Worm (Caenorhabditis elegans) whole organism, late embryonic: ENCODE data around the gene F54E2.9.

Source experiments
- F13H6.1 ChIP-seq: sonication (generic microtip); optimal IDR thresholded peaks from 2 replicates; lab custom pipeline; 2016; ENCODE audit warnings: missing genetic modification characterization, missing compliant biosample characterization
- T23F11.4 ChIP-seq: fragments of 200-800 bp; sonication (Bioruptor generic); optimal IDR thresholded peaks from 2 replicates; lab custom pipeline; 2018; ENCODE audit warnings: mild to moderate bottlenecking, missing genetic modification characterization, missing compliant biosample characterization
- Y22D7AL.16 ChIP-seq: sonication (generic microtip); optimal IDR thresholded peaks from 2 replicates; lab custom pipeline; 2016; ENCODE audit warnings: missing genetic modification characterization, missing compliant biosample characterization
- ahr-1 ChIP-seq: sonication (generic microtip); optimal IDR thresholded peaks from 2 replicates; lab custom pipeline; 2016; ENCODE audit warnings: missing genetic modification characterization, missing compliant biosample characterization
- ceh-14 ChIP-seq: sonication (generic microtip); optimal IDR thresholded peaks from 2 replicates; lab custom pipeline; 2016; ENCODE audit warnings: missing genotype, missing genetic modification characterization, missing compliant biosample characterization
- ceh-19 ChIP-seq: fragments of 200-800 bp; sonication (Bioruptor generic); optimal IDR thresholded peaks from 2 replicates; lab custom pipeline; 2018; ENCODE audit warnings: mild to moderate bottlenecking, missing genetic modification characterization, missing compliant biosample characterization
- ceh-2 ChIP-seq: sonication (generic microtip); optimal IDR thresholded peaks from 2 replicates; lab custom pipeline; 2016; ENCODE audit warnings: missing genotype, missing genetic modification characterization, missing compliant biosample characterization
- ceh-24 ChIP-seq: sonication (generic microtip); optimal IDR thresholded peaks from 2 replicates; lab custom pipeline; 2016; ENCODE audit warnings: mild to moderate bottlenecking, missing genetic modification characterization, missing compliant biosample characterization
- ceh-30 ChIP-seq: fragments of 150-350 bp; optimal IDR thresholded peaks from 2 replicates; lab custom pipeline; 2014; ENCODE audit warnings: missing biosample characterization, missing genetic modification characterization
- ceh-31 ChIP-seq: sonication (generic microtip); optimal IDR thresholded peaks from 2 replicates; lab custom pipeline; 2016; ENCODE audit warnings: missing genetic modification characterization, missing compliant biosample characterization
- ceh-34 ChIP-seq: sonication (generic microtip); optimal IDR thresholded peaks from 2 replicates; lab custom pipeline; 2016; ENCODE audit warnings: mild to moderate bottlenecking, missing genetic modification characterization, missing compliant biosample characterization
- ceh-45 ChIP-seq: fragments of 200-800 bp; sonication (Bioruptor generic); IDR thresholded peaks from 2 replicates; pipeline ENCODE4 v1.3.6; 2022; ENCODE audit warnings: missing genetic modification reagents, missing genetic modification characterization, missing compliant biosample characterization
- ceh-6 ChIP-seq: fragments of 200-800 bp; sonication (Bioruptor generic); optimal IDR thresholded peaks from 2 replicates; lab custom pipeline; 2018; ENCODE audit warnings: mild to moderate bottlenecking, missing genetic modification characterization, missing compliant biosample characterization
- ceh-9 ChIP-seq: sonication (generic microtip); optimal IDR thresholded peaks from 2 replicates; lab custom pipeline; 2016; ENCODE audit warnings: mild to moderate bottlenecking, missing genetic modification characterization, inconsistent platforms, missing compliant biosample characterization
- che-1 ChIP-seq: sonication (generic microtip); optimal IDR thresholded peaks from 2 replicates; lab custom pipeline; 2016; ENCODE audit warnings: mild to moderate bottlenecking, missing genetic modification characterization, missing compliant biosample characterization
- dmd-4 ChIP-seq: sonication (generic microtip); optimal IDR thresholded peaks from 2 replicates; lab custom pipeline; 2016; ENCODE audit warnings: borderline replicate concordance, missing genetic modification characterization, missing compliant biosample characterization
- ets-4 ChIP-seq: sonication (generic microtip); optimal IDR thresholded peaks from 2 replicates; lab custom pipeline; 2016; ENCODE audit warnings: missing genetic modification characterization, missing compliant biosample characterization
- eyg-1 ChIP-seq: sonication (generic microtip); optimal IDR thresholded peaks from 2 replicates; lab custom pipeline; 2016; ENCODE audit warnings: missing genotype, missing genetic modification characterization, missing compliant biosample characterization
- fkh-10 ChIP-seq: fragments of 150-350 bp; optimal IDR thresholded peaks from 2 replicates; lab custom pipeline; 2014; ENCODE audit warnings: missing biosample characterization, missing genetic modification reagents, missing genetic modification characterization
- fkh-6 ChIP-seq: sonication (generic microtip); optimal IDR thresholded peaks from 2 replicates; lab custom pipeline; 2016; ENCODE audit warnings: missing genetic modification characterization, missing compliant biosample characterization
- hlh-30 ChIP-seq: sonication (generic microtip); optimal IDR thresholded peaks from 2 replicates; lab custom pipeline; 2017; ENCODE audit warnings: antibody characterized with exemption, missing genetic modification characterization, missing compliant biosample characterization; ENCODE audit not compliant: insufficient read depth
- hlh-6 ChIP-seq: sonication (generic microtip); optimal IDR thresholded peaks from 2 replicates; lab custom pipeline; 2016; ENCODE audit warnings: missing genotype, missing genetic modification characterization, missing compliant biosample characterization
- lin-11 ChIP-seq: fragments of 200-800 bp; sonication (Bioruptor generic); optimal IDR thresholded peaks from 2 replicates; lab custom pipeline; 2018; ENCODE audit warnings: mild to moderate bottlenecking, missing genetic modification characterization, missing compliant biosample characterization
- nfya-1 ChIP-seq: sonication (generic microtip); optimal IDR thresholded peaks from 2 replicates; lab custom pipeline; 2017; ENCODE audit warnings: missing genetic modification characterization, mild to moderate bottlenecking, missing compliant biosample characterization, antibody characterized with exemption, moderate library complexity
- npax-4 ChIP-seq: sonication (generic microtip); optimal IDR thresholded peaks from 2 replicates; lab custom pipeline; 2016; ENCODE audit warnings: missing genetic modification characterization, missing compliant biosample characterization
- odd-2 ChIP-seq: sonication (generic microtip); optimal IDR thresholded peaks from 2 replicates; lab custom pipeline; 2017; ENCODE audit warnings: antibody characterized with exemption, mild to moderate bottlenecking, missing genetic modification characterization, missing compliant biosample characterization
- pat-9 ChIP-seq: fragments of 200-800 bp; sonication (Bioruptor generic); optimal IDR thresholded peaks from 2 replicates; lab custom pipeline; 2018; ENCODE audit warnings: mild to moderate bottlenecking, missing genetic modification characterization, moderate library complexity, missing compliant biosample characterization
- pax-1 ChIP-seq: fragments of 150-350 bp; optimal IDR thresholded peaks from 2 replicates; lab custom pipeline; 2014; ENCODE audit warnings: missing biosample characterization, missing genetic modification characterization
- pha-4 ChIP-seq: fragments of 150-350 bp; optimal IDR thresholded peaks from 2 replicates; lab custom pipeline; 2018; ENCODE audit warnings: missing biosample characterization, missing genetic modification reagents, missing genetic modification characterization
- pqm-1 ChIP-seq: sonication (generic microtip); optimal IDR thresholded peaks from 2 replicates; lab custom pipeline; 2016; ENCODE audit warnings: missing genetic modification characterization, missing compliant biosample characterization
- ref-2 ChIP-seq: sonication (generic microtip); optimal IDR thresholded peaks from 2 replicates; lab custom pipeline; 2016; ENCODE audit warnings: missing genetic modification characterization, missing compliant biosample characterization
- rnt-1 ChIP-seq: sonication (generic microtip); optimal IDR thresholded peaks from 2 replicates; lab custom pipeline; 2016; ENCODE audit warnings: missing genetic modification characterization, missing compliant biosample characterization
- sox-4 ChIP-seq: sonication (generic microtip); optimal IDR thresholded peaks from 2 replicates; lab custom pipeline; 2017; ENCODE audit warnings: mild to moderate bottlenecking, missing genetic modification characterization, inconsistent platforms, missing compliant biosample characterization
- syd-9 ChIP-seq: sonication (generic microtip); optimal IDR thresholded peaks from 2 replicates; lab custom pipeline; 2016; ENCODE audit warnings: mild to moderate bottlenecking, missing genetic modification characterization, moderate library complexity, missing compliant biosample characterization
- unc-55 ChIP-seq: sonication (generic microtip); optimal IDR thresholded peaks from 2 replicates; lab custom pipeline; 2017; ENCODE audit warnings: missing biosample characterization, missing genetic modification reagents, missing genetic modification characterization

Gene F54E2.9

DNA sequence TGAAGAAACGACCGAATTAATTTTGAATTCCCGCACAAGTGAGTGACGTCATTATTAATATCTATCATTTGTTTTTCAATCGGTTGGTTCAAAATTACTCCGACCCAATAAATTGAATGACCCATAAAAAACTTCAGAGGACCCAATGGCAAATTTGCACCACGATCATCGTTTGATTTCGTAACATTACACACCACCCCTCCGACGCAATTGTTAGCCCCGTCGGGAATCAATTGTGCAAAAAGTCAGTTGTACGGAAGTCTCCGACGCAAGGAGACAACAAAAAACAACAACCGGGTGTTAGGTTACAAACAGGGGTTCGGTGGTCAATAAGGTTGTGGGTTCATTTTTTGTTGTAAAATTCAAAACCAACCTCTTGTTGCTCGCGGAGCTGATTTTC, 11.8 kb downstream of the F54E2.9 start:
- no peak for TF ChIP-seq dmd-4 (tag; lab: Kevin White, UChicago)
- no peak for TF ChIP-seq fkh-10 (GFP tag; lab: Kevin White, UChicago)
- TF ChIP-seq ref-2 (tag; lab: Kevin White, UChicago), result no peak
- TF ChIP-seq ceh-30, result no peak
- TF ChIP-seq fkh-6 (tag; lab: Kevin White, UChicago), result no peak
- TF ChIP-seq sox-4 (tag; lab: Kevin White, UChicago), result no peak
- no peak for TF ChIP-seq npax-4 (tag; lab: Kevin White, UChicago)
- TF ChIP-seq ceh-45 (GFP tag; lab: Robert Waterston, UW), result no peak
- no peak for TF ChIP-seq ahr-1 (tag; lab: Kevin White, UChicago)
- no peak for TF ChIP-seq unc-55 (GFP tag; lab: Kevin White, UChicago)
- TF ChIP-seq pat-9, result no peak
- no peak for TF ChIP-seq nfya-1 (tag; lab: Kevin White, UChicago)
- TF ChIP-seq, all 69 proteins: peak for 0

DNA sequence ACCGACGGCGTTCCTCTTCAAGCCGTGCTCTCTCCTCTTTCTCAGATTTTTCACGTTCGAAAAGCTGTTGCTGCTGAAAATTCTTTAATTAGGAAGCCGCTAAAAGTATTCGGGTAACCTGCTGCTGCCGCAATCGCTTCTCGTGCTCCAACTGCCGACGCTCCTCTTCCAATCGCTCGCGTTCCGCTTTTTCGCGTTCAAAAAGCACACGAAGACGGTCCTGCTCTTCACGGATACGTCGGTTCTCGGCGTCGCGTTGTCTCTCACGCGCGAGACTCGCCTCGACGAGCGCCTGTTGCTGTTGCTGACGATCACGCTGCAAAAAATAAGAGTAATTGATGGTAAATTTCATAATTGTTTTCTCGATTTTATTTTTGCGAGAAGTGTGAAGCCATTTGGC, 13.1 kb downstream of the F54E2.9 start:
- TF ChIP-seq ceh-14 (tag; lab: Kevin White, UChicago), result no peak
- peak; percentile 7 for TF ChIP-seq hlh-6 (tag; lab: Kevin White, UChicago)

DNA sequence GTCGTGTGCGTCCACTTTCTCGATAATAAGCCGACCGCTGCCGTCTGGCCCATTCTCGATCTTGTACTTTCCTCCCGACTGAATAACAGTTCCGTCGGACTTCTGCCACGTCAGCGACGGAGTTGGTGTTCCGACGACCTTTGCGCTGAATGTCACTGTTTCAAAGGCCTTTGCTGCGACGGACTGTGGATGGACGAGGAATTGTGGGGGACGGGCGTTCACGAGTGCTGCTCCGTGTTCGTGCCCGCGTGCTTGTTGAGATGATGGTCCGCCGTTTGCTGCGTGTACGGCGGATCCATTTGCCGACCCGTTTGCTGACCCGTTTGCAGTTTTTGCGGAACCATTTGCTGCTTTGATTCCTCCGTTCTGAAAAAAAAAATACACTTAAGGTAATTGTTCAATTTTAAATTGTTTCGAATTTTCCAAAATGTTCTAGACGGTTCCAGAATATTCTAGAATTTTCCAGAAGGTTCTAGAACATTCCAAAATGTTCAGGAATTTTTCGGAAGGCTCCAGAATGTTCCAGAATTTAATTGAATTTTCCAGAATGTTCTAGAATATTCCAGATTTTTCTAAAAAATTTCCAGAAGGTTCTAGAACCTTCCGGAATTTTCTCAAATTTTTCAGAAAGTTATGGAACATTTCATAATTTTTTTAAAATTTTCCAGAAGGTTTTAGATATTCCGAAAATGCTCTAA, 14.5 kb downstream of the F54E2.9 start:
- no peak for TF ChIP-seq ceh-34
- no peak for TF ChIP-seq pqm-1

DNA sequence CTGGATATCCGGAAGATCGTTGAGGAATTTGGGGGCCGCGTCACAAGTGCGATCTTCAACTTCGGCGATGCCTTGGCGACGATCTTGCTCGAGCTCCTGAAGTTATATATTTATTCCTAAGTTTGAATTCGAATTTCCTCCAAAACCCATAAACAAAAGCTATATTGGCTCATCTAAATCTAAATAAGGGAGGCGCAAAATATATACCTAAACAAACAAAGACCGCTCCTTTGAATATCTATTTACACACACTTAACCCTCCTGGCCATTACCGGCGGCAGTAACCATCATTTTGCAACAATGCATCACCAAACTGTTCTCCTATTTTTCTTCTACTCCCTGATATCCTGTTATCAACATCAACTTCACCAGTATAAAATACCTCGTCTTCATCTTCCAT, 17.8 kb downstream of the F54E2.9 start, which contains the start of gene F54E2.2:
TSS of gene F54E2.2 (plus strand) at position 301 of the 400 bp plus-strand sequence.
- TF ChIP-seq eyg-1 (no peak), unc-55 (GFP tag; lab: Kevin White, UChicago) (no peak), hlh-30 (no peak), F13H6.1 (tag; lab: Kevin White, UChicago) (no peak), syd-9 (tag; lab: Kevin White, UChicago) (no peak), ahr-1 (tag; lab: Kevin White, UChicago) (no peak), T23F11.4 (GFP tag; lab: Kevin White, UChicago) (no peak), ceh-24 (tag; lab: Kevin White, UChicago) (no peak), ceh-2 (tag; lab: Kevin White, UChicago) (no peak), rnt-1 (tag; lab: Kevin White, UChicago) (no peak), pha-4 (tag; lab: Kevin White, UChicago) (no peak), ets-4 (tag; lab: Kevin White, UChicago) (no peak), nfya-1 (tag; lab: Kevin White, UChicago) (no peak), odd-2 (tag; lab: Kevin White, UChicago) (no peak), ceh-6 (GFP tag; lab: Kevin White, UChicago) (no peak), che-1 (no peak), ceh-9 (tag; lab: Kevin White, UChicago) (no peak), Y22D7AL.16 (tag; lab: Kevin White, UChicago) (no peak), pax-1 (tag; lab: Kevin White, UChicago) (no peak)

DNA sequence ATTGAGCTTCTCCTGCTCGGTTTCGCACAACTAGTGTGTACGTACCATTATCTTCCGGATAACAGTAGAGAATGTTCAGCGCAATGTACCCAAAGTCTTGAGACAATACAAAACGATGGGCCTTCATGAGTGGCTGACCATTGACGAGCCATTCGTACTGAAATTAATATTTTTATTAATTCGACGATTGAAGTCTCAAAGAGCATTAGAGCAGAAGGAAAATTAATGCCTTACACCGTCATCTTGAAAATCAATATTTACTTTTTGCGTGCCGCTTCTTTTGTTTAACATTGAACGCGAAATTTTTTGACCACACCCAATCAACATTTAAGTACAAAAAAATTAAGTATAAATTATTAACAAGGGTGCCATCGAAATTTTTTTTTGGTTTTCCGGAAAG, 20.8 kb downstream of the F54E2.9 start:
- no peak for TF ChIP-seq pha-4 (tag; lab: Kevin White, UChicago)
- no peak for TF ChIP-seq ceh-31
- TF ChIP-seq lin-11 (tag; lab: Kevin White, UChicago), result no peak
- no peak for TF ChIP-seq ceh-19 (GFP tag; lab: Kevin White, UChicago)
- TF ChIP-seq npax-4 (tag; lab: Kevin White, UChicago), result no peak
- no peak for TF ChIP-seq hlh-6 (tag; lab: Kevin White, UChicago)
